Worm (Caenorhabditis elegans): ENCODE measurements around the gene hint-3.

DNA sequence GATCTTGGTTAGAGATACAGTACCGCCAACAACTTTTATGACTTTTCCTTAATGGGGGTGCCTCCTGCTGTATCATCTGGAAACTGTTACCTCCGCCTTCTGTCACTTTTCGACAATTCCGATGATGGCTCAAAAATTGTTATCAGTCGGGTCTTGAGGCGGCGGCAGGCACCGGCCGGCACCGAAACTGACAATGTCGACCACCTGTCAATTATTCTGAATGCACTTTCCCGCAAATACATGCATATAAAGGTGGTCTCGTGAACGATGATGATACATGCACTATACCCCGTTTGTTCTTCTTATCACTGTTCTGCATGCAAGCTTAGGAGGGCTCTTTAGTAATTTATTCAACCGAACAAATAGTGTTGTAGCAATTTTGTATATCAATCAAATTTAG, 16.2 kb upstream of the hint-3 start:
- no peak for TF ChIP-seq F49E8.2 (tag; optimal IDR thresholded peaks at IDR 0.05; ENCODE audit: insufficient read depth)
- no peak for TF ChIP-seq ztf-3 (GFP tag; optimal IDR thresholded peaks at IDR 0.05)
- no peak for TF ChIP-seq F57C9.4 (tag; optimal IDR thresholded peaks at IDR 0.05)
- no peak for TF ChIP-seq dpl-1 (GFP tag; optimal IDR thresholded peaks at IDR 0.05)
- TF ChIP-seq sptf-2 (GFP tag; optimal IDR thresholded peaks at IDR 0.05), result no peak
- TF ChIP-seq cebp-2 (GFP tag; IDR thresholded peaks at IDR 0.05), result no peak
- no peak for TF ChIP-seq hsf-1 (GFP tag; IDR thresholded peaks at IDR 0.05)
- TF ChIP-seq B0261.1 (tag; optimal IDR thresholded peaks at IDR 0.05), result no peak
- no peak for TF ChIP-seq K12H6.12 (tag; optimal IDR thresholded peaks at IDR 0.05)
- no peak for TF ChIP-seq lin-35 (GFP tag; optimal IDR thresholded peaks at IDR 0.05)
- no peak for TF ChIP-seq snpc-4 (GFP tag; optimal IDR thresholded peaks at IDR 0.05)
- TF ChIP-seq snpc-4 (tag; optimal IDR thresholded peaks at IDR 0.05), result peak in 2 of 4 experiments; percentile 9 to 45
- TF ChIP-seq madf-6 (GFP tag; IDR thresholded peaks at IDR 0.05), result no peak

All from whole organism, young adult.